Worm (Caenorhabditis elegans) whole organism, L3 larva: ENCODE results near the gene fnip-2.
"Not testable (repeated sequence)": the region's sequence is repeated elsewhere in the genome, so short reads cannot be mapped to it uniquely, and the experiment has no call there.

Experiments used
- egl-27 ChIP-seq: sonication (generic microtip); optimal IDR thresholded peaks from 4 replicates; lab custom pipeline; 2017; ENCODE audit warnings: missing biosample characterization, missing genetic modification reagents, missing genetic modification characterization
- pha-4 ChIP-seq: fragments of 150-350 bp; optimal IDR thresholded peaks from 2 replicates; lab custom pipeline; 2014; ENCODE audit warnings: missing biosample characterization, missing genetic modification reagents, missing genetic modification characterization
- unc-62 ChIP-seq: fragments of 150-350 bp; sonication (generic microtip); optimal IDR thresholded peaks from 4 replicates; lab custom pipeline; 2014; ENCODE audit warnings: missing biosample characterization, missing genetic modification reagents, missing genetic modification characterization

DNA sequence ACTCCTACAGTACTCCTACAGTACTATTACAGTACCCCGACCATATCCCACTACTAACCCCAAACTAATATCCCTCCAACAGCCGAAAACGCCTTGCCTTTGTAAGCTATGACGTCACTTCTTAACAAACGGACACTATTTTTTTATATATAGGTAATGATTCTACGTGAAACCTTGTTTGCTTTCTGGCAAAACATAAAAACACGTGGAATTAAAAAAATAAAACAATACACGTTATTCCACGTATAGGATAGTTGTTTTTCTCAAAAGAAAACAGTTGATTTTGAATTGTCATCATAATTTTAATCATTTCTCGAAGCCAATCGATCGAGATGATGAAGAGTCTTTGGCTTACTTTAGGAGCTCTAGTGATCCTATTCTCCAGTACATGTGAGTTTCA is 22.9 kb downstream of the fnip-2 start, which contains the start of gene M70.1:
- TF ChIP-seq pha-4 (tag; lab: Kevin White, UChicago); egl-27 (tag; lab: Kevin White, UChicago); unc-62 (GFP tag; lab: Kevin White, UChicago): not testable (repeated sequence)
